Worm (Caenorhabditis elegans): ENCODE results near the gene Y5H2A.4.

ce11 chrV:2235848-2236247 lies 38.3 kb downstream of the Y5H2A.4 start, which contains the start of gene cyp-33C4:
- TF ChIP-seq ztf-11 (tag; optimal IDR thresholded peaks at IDR 0.05) (no peak), elt-3 (tag; optimal IDR thresholded peaks at IDR 0.05) (no peak), unc-62 (GFP tag; optimal IDR thresholded peaks at IDR 0.05) (no peak), sptf-1 (tag; optimal IDR thresholded peaks at IDR 0.05) (no peak), blmp-1 (tag; optimal IDR thresholded peaks at IDR 0.05) (no peak), cnd-1 (tag; optimal IDR thresholded peaks at IDR 0.05) (no peak), bed-3 (GFP tag; optimal IDR thresholded peaks at IDR 0.05) (no peak)

All from whole organism, mixed stage, embryonic.